Worm (Caenorhabditis elegans) whole organism, mixed stage, embryonic: ENCODE data around the gene ugt-34.

Source experiments
- ceh-39 ChIP-seq: fragments of 150-350 bp; optimal IDR thresholded peaks from 2 replicates; lab custom pipeline; 2014; ENCODE audit warnings: missing biosample characterization, missing genetic modification characterization
- ceh-43 ChIP-seq: fragments of 200-800 bp; sonication (Bioruptor generic); optimal IDR thresholded peaks from 2 replicates; lab custom pipeline; 2018; ENCODE audit warnings: mild to moderate bottlenecking, missing genetic modification characterization, moderate library complexity, missing compliant biosample characterization
- elt-1 ChIP-seq: sonication (generic microtip); optimal IDR thresholded peaks from 2 replicates; lab custom pipeline; 2017; ENCODE audit warnings: missing genetic modification characterization, mild to moderate bottlenecking, missing compliant biosample characterization, antibody characterized with exemption, moderate library complexity, borderline replicate concordance; ENCODE audit not compliant: insufficient read depth
- mab-5 ChIP-seq: fragments of 150-350 bp; optimal IDR thresholded peaks from 2 replicates; lab custom pipeline; 2014; ENCODE audit warnings: missing biosample characterization, missing genetic modification characterization
- mep-1 ChIP-seq: fragments of 150-350 bp; optimal IDR thresholded peaks from 2 replicates; lab custom pipeline; 2017; ENCODE audit warnings: missing biosample characterization, missing genetic modification reagents, missing genetic modification characterization, inconsistent platforms
- nhr-12 ChIP-seq: fragments of 150-350 bp; optimal IDR thresholded peaks from 2 replicates; lab custom pipeline; 2014; ENCODE audit warnings: missing biosample characterization, missing genetic modification characterization
- nhr-237 ChIP-seq: fragments of 150-350 bp; optimal IDR thresholded peaks from 2 replicates; lab custom pipeline; 2014; ENCODE audit warnings: missing biosample characterization, missing genetic modification characterization
- nhr-28 ChIP-seq: fragments of 150-350 bp; optimal IDR thresholded peaks from 2 replicates; lab custom pipeline; 2014; ENCODE audit warnings: missing biosample characterization, missing genetic modification characterization
- nhr-76 ChIP-seq: sonication (generic microtip); optimal IDR thresholded peaks from 2 replicates; lab custom pipeline; 2017; ENCODE audit warnings: missing biosample characterization, missing genetic modification characterization
- pha-4 ChIP-seq: fragments of 150-350 bp; optimal IDR thresholded peaks from 2 replicates; lab custom pipeline; 2018; ENCODE audit warnings: missing biosample characterization, missing genetic modification reagents, missing genetic modification characterization
- unc-62 ChIP-seq: fragments of 150-350 bp; optimal IDR thresholded peaks from 2 replicates; lab custom pipeline; 2014; ENCODE audit warnings: missing biosample characterization, missing genetic modification reagents, missing genetic modification characterization
- zip-8 ChIP-seq: fragments of 150-350 bp; optimal IDR thresholded peaks from 2 replicates; lab custom pipeline; 2014; ENCODE audit warnings: missing biosample characterization, missing genetic modification characterization
- ztf-11 ChIP-seq: fragments of 150-350 bp; optimal IDR thresholded peaks from 2 replicates; lab custom pipeline; 2014; ENCODE audit warnings: missing biosample characterization, missing genetic modification characterization

ce11 chrV:10699122-10699521, 42.3 kb upstream of the ugt-34 start:
- TF ChIP-seq mep-1 (tag; lab: Kevin White, UChicago): no peak
- TF ChIP-seq nhr-28: no peak
- no peak for TF ChIP-seq unc-62 (GFP tag; lab: Kevin White, UChicago)
- no peak for TF ChIP-seq zip-8 (tag; lab: Kevin White, UChicago)
- no peak for TF ChIP-seq nhr-237 (tag; lab: Kevin White, UChicago)
- TF ChIP-seq ztf-11 (tag; lab: Kevin White, UChicago): no peak
- no peak for TF ChIP-seq ceh-39 (tag; lab: Kevin White, UChicago)
- TF ChIP-seq pha-4 (tag; lab: Kevin White, UChicago): no peak
- no peak for TF ChIP-seq nhr-76 (tag; lab: Kevin White, UChicago)
- TF ChIP-seq elt-1 (tag; lab: Kevin White, UChicago): no peak
- TF ChIP-seq mab-5 (tag; lab: Kevin White, UChicago): no peak
- TF ChIP-seq nhr-12: no peak
- TF ChIP-seq ceh-43 (GFP tag; lab: Kevin White, UChicago): no peak
